Fruit fly (Drosophila melanogaster) Kc167 (cell line): Measurements from ENCODE around the gene nAChRbeta3.

ENCODE experiments used
- Myc ChIP-seq: fragments of >200 bp; optimal IDR thresholded peaks from 2 replicates; lab custom pipeline; 2017; ENCODE audit warnings: missing external identifiers
- Sin3A ChIP-seq: fragments of >200 bp; optimal IDR thresholded peaks from 2 replicates; lab custom pipeline; 2018; ENCODE audit warnings: missing external identifiers

DNA sequence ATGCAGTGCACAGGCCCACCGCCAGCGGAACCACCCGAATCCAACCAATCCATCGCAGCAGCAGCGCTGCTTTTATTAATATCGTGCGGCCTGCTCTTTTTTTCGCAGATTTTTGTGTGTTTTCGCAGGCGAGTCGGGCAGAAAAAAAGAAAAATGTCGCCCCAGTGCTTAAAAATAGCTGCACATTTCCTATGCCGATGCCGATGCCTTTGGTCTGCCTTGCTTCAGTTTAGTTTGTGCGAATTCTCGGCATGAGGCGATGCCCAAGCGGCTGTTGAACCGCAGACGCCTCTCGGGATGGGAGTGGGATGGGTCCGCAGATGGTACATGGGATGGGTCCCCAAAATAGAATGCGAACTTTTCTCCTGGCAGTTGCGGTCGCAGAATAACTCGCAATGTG is 18.4 kb downstream of the nAChRbeta3 start:
- no peak for TF ChIP-seq Sin3A (lab: Kevin White, UChicago)
- TF ChIP-seq Myc (lab: Kevin White, UChicago): no peak
